Worm (Caenorhabditis elegans): ENCODE measurements around the gene dnj-7.

DNA sequence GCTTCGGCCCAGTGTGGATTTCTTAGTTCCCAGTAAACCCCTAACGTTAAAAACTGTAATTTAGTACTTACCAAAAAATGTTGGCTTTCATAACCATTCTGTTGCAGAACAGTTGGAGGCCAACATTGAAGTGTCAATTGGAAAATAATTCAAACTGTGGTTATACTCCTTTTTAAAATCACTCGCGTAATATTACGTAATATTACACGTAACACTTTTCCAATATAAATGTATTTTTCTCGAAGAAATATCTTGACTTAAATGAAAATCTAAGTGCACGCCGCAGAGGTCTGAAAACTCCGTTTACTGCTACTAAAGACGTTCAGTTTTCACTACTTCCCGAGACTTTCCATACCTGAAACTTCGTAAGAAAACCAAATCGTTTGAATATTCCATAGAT is 9.8 kb downstream of the dnj-7 start:
- no peak for TF ChIP-seq cog-1 (tag; optimal IDR thresholded peaks at IDR 0.05)
- TF ChIP-seq ztf-29 (GFP tag; IDR thresholded peaks at IDR 0.05) = no peak
- TF ChIP-seq ztf-23 (GFP tag; IDR thresholded peaks at IDR 0.05) = no peak
- no peak for TF ChIP-seq klf-2 (GFP tag; conservative IDR thresholded peaks at IDR 0.05)
- no peak for TF ChIP-seq tab-1 (GFP tag; IDR thresholded peaks at IDR 0.05)
